Fruit fly (Drosophila melanogaster) whole organism, embryonic: ENCODE results near the gene GILT3.

ENCODE experiments used
- Blimp-1 ChIP-seq: fragments of 200-800 bp; sonication (Bioruptor generic); optimal IDR thresholded peaks from 3 replicates; lab custom pipeline; 2018; ENCODE audit warnings: missing biosample characterization, missing genetic modification characterization, mild to moderate bottlenecking, moderate library complexity, missing genetic modification reagents
- CG10321 ChIP-seq: fragments of 200-800 bp; sonication (Bioruptor generic); IDR thresholded peaks from 2 replicates; pipeline ENCODE4 v1.3.6; 2022; ENCODE audit warnings: missing biosample characterization, missing genetic modification characterization
- CG10979 ChIP-seq: fragments of 200-800 bp; sonication (Bioruptor generic); optimal IDR thresholded peaks from 2 replicates; lab custom pipeline; 2018; ENCODE audit warnings: missing biosample characterization, mild to moderate bottlenecking, missing genetic modification characterization, moderate library complexity
- CG14050 ChIP-seq: fragments of 200-800 bp; sonication (Bioruptor generic); IDR thresholded peaks from 3 replicates; pipeline ENCODE4 v1.3.6; 2022; ENCODE audit warnings: missing biosample characterization, missing genetic modification characterization
- CG14667 ChIP-seq: fragments of 200-800 bp; sonication (Bioruptor generic); IDR thresholded peaks from 2 replicates; pipeline ENCODE4 v1.3.6; 2022; ENCODE audit warnings: missing biosample characterization, missing genetic modification characterization
- CG1602 ChIP-seq: fragments of 200-800 bp; sonication (Bioruptor generic); optimal IDR thresholded peaks from 3 replicates; lab custom pipeline; 2016; ENCODE audit warnings: missing biosample characterization, missing genetic modification characterization
- CG18599 ChIP-seq: fragments of 200-800 bp; sonication (Bioruptor generic); optimal IDR thresholded peaks from 3 replicates; lab custom pipeline; 2017; ENCODE audit warnings: missing biosample characterization, missing genetic modification characterization, mild to moderate bottlenecking, moderate library complexity, missing genetic modification reagents
- CG2712 ChIP-seq: fragments of 200-800 bp; optimal IDR thresholded peaks from 3 replicates; lab custom pipeline; 2019; ENCODE audit warnings: missing biosample characterization, mild to moderate bottlenecking, missing genetic modification characterization, moderate library complexity
- CG32772 ChIP-seq: fragments of 200-800 bp; sonication (Bioruptor generic); IDR thresholded peaks from 2 replicates; pipeline ENCODE4 v1.3.6; 2022; ENCODE audit warnings: missing biosample characterization, missing genetic modification characterization
- CG4617 ChIP-seq: fragments of 200-800 bp; sonication (Bioruptor generic); optimal IDR thresholded peaks from 3 replicates; lab custom pipeline; 2016; ENCODE audit warnings: missing biosample characterization, missing genetic modification characterization, borderline replicate concordance
- CG6272 ChIP-seq: fragments of 200-800 bp; sonication (Bioruptor generic); IDR thresholded peaks from 2 replicates; pipeline ENCODE4 v1.3.6; 2022; ENCODE audit warnings: missing biosample characterization, missing genetic modification characterization
- CG7745 ChIP-seq: fragments of 200-800 bp; sonication (Bioruptor generic); optimal IDR thresholded peaks from 2 replicates; lab custom pipeline; 2018; ENCODE audit warnings: missing biosample characterization, mild to moderate bottlenecking, missing genetic modification characterization, moderate library complexity
- CG8388 ChIP-seq: fragments of 200-800 bp; sonication (Bioruptor generic); optimal IDR thresholded peaks from 2 replicates; lab custom pipeline; 2019; ENCODE audit warnings: missing biosample characterization, mild to moderate bottlenecking, missing genetic modification characterization, moderate library complexity
- CG8944 ChIP-seq: fragments of 200-800 bp; sonication (Bioruptor generic); optimal IDR thresholded peaks from 3 replicates; lab custom pipeline; 2016; ENCODE audit warnings: missing biosample characterization, missing genetic modification characterization
- CHES-1-like ChIP-seq: fragments of 200-800 bp; sonication (Bioruptor generic); optimal IDR thresholded peaks from 2 replicates; lab custom pipeline; 2016; ENCODE audit warnings: missing biosample characterization, missing genetic modification characterization
- CkIIα-i1 ChIP-seq: fragments of 200-800 bp; sonication (Bioruptor generic); IDR thresholded peaks from 2 replicates; pipeline ENCODE4 v1.3.6; 2022; ENCODE audit warnings: missing biosample characterization, missing genetic modification characterization
- CoRest ChIP-seq: fragments of 200-800 bp; sonication (Bioruptor generic); optimal IDR thresholded peaks from 3 replicates; lab custom pipeline; 2018; ENCODE audit warnings: missing biosample characterization, mild to moderate bottlenecking, missing genetic modification characterization, moderate library complexity
- Dbx ChIP-seq: fragments of 200-800 bp; sonication (Bioruptor generic); IDR thresholded peaks from 3 replicates; pipeline ENCODE4 v1.3.6; 2022; ENCODE audit warnings: missing biosample characterization, missing genetic modification characterization
- Ets65A ChIP-seq: fragments of 200-800 bp; sonication (Bioruptor generic); peaks from one replicate; lab custom pipeline; 2016; ENCODE audit warnings: missing biosample characterization, missing genetic modification characterization
- HLH54F ChIP-seq: fragments of 200-800 bp; sonication (Bioruptor generic); optimal IDR thresholded peaks from 3 replicates; lab custom pipeline; 2016; ENCODE audit warnings: missing biosample characterization, missing genetic modification characterization
- Meics ChIP-seq: fragments of 200-800 bp; sonication (Bioruptor generic); optimal IDR thresholded peaks from 2 replicates; lab custom pipeline; 2017; ENCODE audit warnings: missing biosample characterization, mild to moderate bottlenecking, missing genetic modification characterization
- Nf-YA ChIP-seq: fragments of 200-800 bp; sonication (Bioruptor generic); IDR thresholded peaks from 2 replicates; pipeline ENCODE4 v1.3.6; 2022; ENCODE audit warnings: missing biosample characterization, missing genetic modification characterization
- Nf-YB ChIP-seq: fragments of 200-800 bp; sonication (Bioruptor generic); optimal IDR thresholded peaks from 3 replicates; lab custom pipeline; 2019; ENCODE audit warnings: missing biosample characterization, mild to moderate bottlenecking, missing genetic modification characterization, moderate library complexity
- NfI ChIP-seq: fragments of 200-800 bp; sonication (Bioruptor generic); optimal IDR thresholded peaks from 3 replicates; lab custom pipeline; 2018; ENCODE audit warnings: missing biosample characterization, mild to moderate bottlenecking, missing genetic modification characterization, moderate library complexity
- PHDP ChIP-seq: fragments of 200-800 bp; sonication (Bioruptor generic); optimal IDR thresholded peaks from 3 replicates; lab custom pipeline; 2018; ENCODE audit warnings: missing biosample characterization, mild to moderate bottlenecking, missing genetic modification characterization, moderate library complexity
- Sox100B ChIP-seq: fragments of 200-800 bp; sonication (Bioruptor generic); optimal IDR thresholded peaks from 3 replicates; lab custom pipeline; 2018; ENCODE audit warnings: missing biosample characterization, mild to moderate bottlenecking, missing genetic modification characterization
- Trl ChIP-seq, 3 experiments: fragments of >200 bp in 2 of 3; fragments of 200-800 bp in 1 of 3; sonication (Bioruptor generic) in 1 of 3; optimal IDR thresholded peaks; 2 replicates in 1 of 3; 3 replicates in 2 of 3; lab custom pipeline; 2016 to 2017; ENCODE audit warnings: missing biosample characterization in 1 of 3, missing genetic modification characterization in 1 of 3
- ato ChIP-seq: fragments of 200-800 bp; sonication (Bioruptor generic); IDR thresholded peaks from 2 replicates; pipeline ENCODE4 v1.3.6; 2022; ENCODE audit warnings: missing biosample characterization, missing genetic modification characterization; ENCODE audit not compliant: partially characterized antibody
- bowl ChIP-seq: fragments of 200-800 bp; sonication (Bioruptor generic); IDR thresholded peaks from 2 replicates; pipeline ENCODE4 v1.3.6; 2022; ENCODE audit warnings: missing biosample characterization, missing genetic modification characterization
- br ChIP-seq: fragments of >200 bp; optimal IDR thresholded peaks from 2 replicates; lab custom pipeline; 2017
- cg ChIP-seq: fragments of 200-800 bp; sonication (Bioruptor generic); optimal IDR thresholded peaks from 3 replicates; lab custom pipeline; 2019; ENCODE audit warnings: missing biosample characterization, mild to moderate bottlenecking, missing genetic modification characterization, moderate library complexity
- chn ChIP-seq: fragments of 200-800 bp; sonication (Bioruptor generic); optimal IDR thresholded peaks from 2 replicates; lab custom pipeline; 2016; ENCODE audit warnings: missing biosample characterization, missing genetic modification characterization
- da ChIP-seq: fragments of 200-800 bp; sonication (Bioruptor generic); optimal IDR thresholded peaks from 2 replicates; lab custom pipeline; 2016; ENCODE audit warnings: missing biosample characterization, missing genetic modification characterization
- danr ChIP-seq: fragments of 200-800 bp; sonication (Bioruptor generic); IDR thresholded peaks from 2 replicates; pipeline ENCODE4 v1.3.6; 2022; ENCODE audit warnings: missing biosample characterization, missing genetic modification characterization
- hb ChIP-seq: fragments of 200-800 bp; sonication (Bioruptor generic); IDR thresholded peaks from 3 replicates; pipeline ENCODE4 v1.3.6; 2022; ENCODE audit warnings: missing biosample characterization, missing genetic modification characterization; ENCODE audit not compliant: partially characterized antibody
- nerfin-1 ChIP-seq: fragments of 200-800 bp; sonication (Bioruptor generic); optimal IDR thresholded peaks from 3 replicates; lab custom pipeline; 2019; ENCODE audit warnings: missing biosample characterization, mild to moderate bottlenecking, missing genetic modification characterization, moderate library complexity
- otp ChIP-seq: fragments of 200-800 bp; sonication (Bioruptor generic); IDR thresholded peaks from 3 replicates; pipeline ENCODE4, ENCODE4 v1.3.6; 2022; ENCODE audit warnings: missing biosample characterization, missing genetic modification characterization
- p53 ChIP-seq: fragments of 200-800 bp; sonication (Bioruptor generic); optimal IDR thresholded peaks from 2 replicates; lab custom pipeline; 2016; ENCODE audit warnings: missing biosample characterization, missing genetic modification characterization
- pfk ChIP-seq: fragments of 200-800 bp; sonication (Bioruptor generic); optimal IDR thresholded peaks from 2 replicates; lab custom pipeline; 2018; ENCODE audit warnings: missing biosample characterization, mild to moderate bottlenecking, missing genetic modification characterization, moderate library complexity
- phol ChIP-seq: fragments of 200-800 bp; sonication (Bioruptor generic); optimal IDR thresholded peaks from 3 replicates; lab custom pipeline; 2018; ENCODE audit warnings: missing biosample characterization, mild to moderate bottlenecking, missing genetic modification characterization, moderate library complexity
- ranshi ChIP-seq: fragments of 200-800 bp; sonication (Bioruptor generic); IDR thresholded peaks from 2 replicates; pipeline ENCODE4 v1.3.6; 2022; ENCODE audit warnings: missing biosample characterization, missing genetic modification characterization
- row ChIP-seq: fragments of 200-800 bp; sonication (Bioruptor generic); IDR thresholded peaks from 3 replicates; pipeline ENCODE4 v1.3.6; 2022; ENCODE audit warnings: missing biosample characterization, missing genetic modification characterization
- scrt ChIP-seq: fragments of 200-800 bp; sonication (Bioruptor generic); optimal IDR thresholded peaks from 2 replicates; lab custom pipeline; 2018; ENCODE audit warnings: missing biosample characterization, mild to moderate bottlenecking, missing genetic modification characterization, moderate library complexity
- slbo ChIP-seq: fragments of 200-800 bp; sonication (Bioruptor generic); IDR thresholded peaks from 2 replicates; pipeline ENCODE4 v1.3.6; 2022; ENCODE audit warnings: missing biosample characterization, missing genetic modification characterization
- so ChIP-seq: fragments of 200-800 bp; sonication (Bioruptor generic); IDR thresholded peaks from 3 replicates; pipeline ENCODE4 v1.3.6; 2022; ENCODE audit warnings: missing biosample characterization, missing genetic modification characterization
- sqz ChIP-seq: fragments of 200-800 bp; sonication (Bioruptor generic); optimal IDR thresholded peaks from 3 replicates; lab custom pipeline; 2018; ENCODE audit warnings: missing biosample characterization, mild to moderate bottlenecking, missing genetic modification characterization
- trem ChIP-seq: fragments of 200-800 bp; optimal IDR thresholded peaks from 3 replicates; lab custom pipeline; 2019; ENCODE audit warnings: missing biosample characterization, mild to moderate bottlenecking, missing genetic modification characterization, moderate library complexity
- ttk ChIP-seq: fragments of 200-800 bp; sonication (Bioruptor generic); IDR thresholded peaks from 2 replicates; pipeline ENCODE4 v2.1.2; 2022; ENCODE audit warnings: missing biosample characterization, missing genetic modification characterization
- usp ChIP-seq: fragments of >200 bp; optimal IDR thresholded peaks from 2 replicates; lab custom pipeline; 2017; ENCODE audit warnings: missing biosample characterization, missing genetic modification characterization

Gene GILT3

dm6 chr3R:23678349-23679193 lies 1.4 kb downstream of the GILT3 start, which contains the start of gene GILT2 (continued):
- peak; percentile 90 for TF ChIP-seq NfI (GFP tag; lab: Kevin White, UChicago)
- TF ChIP-seq danr, result peak; percentile 84
- TF ChIP-seq CG18599 (GFP tag; lab: Kevin White, UChicago), result peak; percentile 97
- TF ChIP-seq CG8944, result peak; percentile 57
- peak; percentile 82 for TF ChIP-seq scrt (GFP tag; lab: Kevin White, UChicago)
- TF ChIP-seq CG1602 (GFP tag; lab: Kevin White, UChicago), result peak; percentile 85
- TF ChIP-seq p53 (GFP tag; lab: Kevin White, UChicago), result no peak
- no peak for TF ChIP-seq cg
- peak; percentile 94 for TF ChIP-seq slbo
- no peak for TF ChIP-seq usp (GFP tag; lab: Kevin White, UChicago)
- TF ChIP-seq otp (GFP tag; lab: Robert Waterston, UW), result peak; percentile 89
- TF ChIP-seq Blimp-1 (GFP tag; lab: Kevin White, UChicago), result peak; percentile 94
- peak; percentile 93 for TF ChIP-seq ttk (GFP tag; lab: Robert Waterston, UW)
- peak; percentile 91 for TF ChIP-seq CG6272 (GFP tag; lab: Robert Waterston, UW)
- TF ChIP-seq Nf-YA (GFP tag; lab: Robert Waterston, UW), result peak; percentile 84
- TF ChIP-seq CG2712 (tag; lab: Kevin White, UChicago), result peak; percentile 93
- TF ChIP-seq ato (GFP tag; lab: Robert Waterston, UW), result no peak
- peak; percentile 94 for TF ChIP-seq CG10979 (tag; lab: Kevin White, UChicago)
- TF ChIP-seq so (GFP tag; lab: Robert Waterston, UW), result peak; percentile 92
- TF ChIP-seq pfk, result no peak
- peak; percentile 39 for TF ChIP-seq CHES-1-like
- peak; percentile 16 for TF ChIP-seq da
- TF ChIP-seq phol (tag; lab: Kevin White, UChicago), result peak; percentile 93
- TF ChIP-seq Meics (GFP tag; lab: Kevin White, UChicago), result peak; percentile 95
- TF ChIP-seq CG14667 (GFP tag; lab: Robert Waterston, UW), result peak; percentile 83
- TF ChIP-seq HLH54F (GFP tag; lab: Kevin White, UChicago), result peak; percentile 46
- no peak for TF ChIP-seq Trl (optimal IDR thresholded peaks at IDR 0.05; lab: Kevin White, UChicago)
- peak; percentile 13 for TF ChIP-seq Trl (GFP tag; optimal IDR thresholded peaks at IDR 0.05; lab: Kevin White, UChicago)
- peak; percentile 96 for TF ChIP-seq row (GFP tag; lab: Robert Waterston, UW)
- TF ChIP-seq PHDP (tag; lab: Kevin White, UChicago), result peak; percentile 96
- TF ChIP-seq CG10321 (GFP tag; lab: Robert Waterston, UW), result peak; percentile 62; the same call in 1 of the 2 replicates
- TF ChIP-seq CoRest (tag; lab: Kevin White, UChicago), result peak; percentile 93
- TF ChIP-seq CG14050 (GFP tag; lab: Robert Waterston, UW), result peak; percentile 83
- TF ChIP-seq Dbx (GFP tag; lab: Robert Waterston, UW), result peak; percentile 93
- TF ChIP-seq CkIIα-i1 (GFP tag; lab: Robert Waterston, UW), result peak; percentile 45; the same call in 1 of the 2 replicates
- TF ChIP-seq bowl, result peak; percentile 87
- TF ChIP-seq CG32772 (GFP tag; lab: Robert Waterston, UW), result peak; percentile 90
- TF ChIP-seq Ets65A (GFP tag; lab: Kevin White, UChicago), result peak; percentile 1
- peak; percentile 94 for TF ChIP-seq ranshi (GFP tag; lab: Robert Waterston, UW)
- no peak for TF ChIP-seq CG7745
- peak; percentile 73 for TF ChIP-seq trem (tag; lab: Kevin White, UChicago)
- no peak for TF ChIP-seq hb (GFP tag; lab: Robert Waterston, UW)
- TF ChIP-seq CG8388 (GFP tag; lab: Kevin White, UChicago), result peak; percentile 89
- peak; percentile 62 for TF ChIP-seq chn (GFP tag; lab: Kevin White, UChicago)
- peak; percentile 77 for TF ChIP-seq Nf-YB (GFP tag; lab: Kevin White, UChicago)
- TF ChIP-seq sqz (GFP tag; lab: Kevin White, UChicago), result peak; percentile 88
- peak; percentile 91 for TF ChIP-seq Sox100B (GFP tag; lab: Kevin White, UChicago)
- no peak for TF ChIP-seq br (lab: Kevin White, UChicago)
- TF ChIP-seq CG4617, result peak; percentile 61
- TF ChIP-seq nerfin-1 (tag; lab: Kevin White, UChicago), result peak; percentile 90
